Fruit fly (Drosophila melanogaster) whole organism, embryonic: ENCODE data around the gene run.
A peak's percentile ranks its signal among the peaks of the same experiment; 100 is the strongest.

Experiments
- ATbp ChIP-seq: fragments of 200-800 bp; sonication (Bioruptor generic); optimal IDR thresholded peaks from 2 replicates; lab custom pipeline; 2017; ENCODE audit warnings: missing biosample characterization, mild to moderate bottlenecking, missing genetic modification characterization, missing genetic modification reagents
- Abd-B ChIP-seq: fragments of 200-800 bp; sonication (Bioruptor generic); optimal IDR thresholded peaks from 2 replicates; lab custom pipeline; 2018; ENCODE audit warnings: missing biosample characterization, mild to moderate bottlenecking, missing genetic modification characterization, moderate library complexity
- Awh ChIP-seq: fragments of 200-800 bp; sonication (Bioruptor generic); IDR thresholded peaks from 2 replicates; pipeline ENCODE4, ENCODE4 v1.3.6; 2022; ENCODE audit warnings: missing biosample characterization, missing genetic modification characterization
- Bgb ChIP-seq: fragments of 200-800 bp; sonication (Bioruptor generic); IDR thresholded peaks from 2 replicates; pipeline ENCODE4 v1.3.6; 2022; ENCODE audit warnings: missing biosample characterization, missing genetic modification characterization; ENCODE audit not compliant: partially characterized antibody
- CG10543 ChIP-seq: fragments of 200-800 bp; sonication (Bioruptor generic); optimal IDR thresholded peaks from 3 replicates; lab custom pipeline; 2017; ENCODE audit warnings: missing biosample characterization, mild to moderate bottlenecking, missing genetic modification characterization, moderate library complexity
- CG11398 ChIP-seq: fragments of 200-800 bp; sonication (Bioruptor generic); optimal IDR thresholded peaks from 2 replicates; lab custom pipeline; 2016; ENCODE audit warnings: missing biosample characterization, missing genetic modification characterization
- CG11504 ChIP-seq: fragments of 200-800 bp; sonication (Bioruptor generic); optimal IDR thresholded peaks from 3 replicates; lab custom pipeline; 2019; ENCODE audit warnings: missing biosample characterization, mild to moderate bottlenecking, missing genetic modification characterization, moderate library complexity
- CG13287 ChIP-seq: fragments of 200-800 bp; sonication (Bioruptor generic); IDR thresholded peaks from 2 replicates; pipeline ENCODE4 v1.3.6; 2022; ENCODE audit warnings: missing biosample characterization, missing genetic modification characterization; ENCODE audit not compliant: partially characterized antibody
- CG13424 ChIP-seq: fragments of 200-800 bp; sonication (Bioruptor generic); optimal IDR thresholded peaks from 2 replicates; lab custom pipeline; 2019; ENCODE audit warnings: missing biosample characterization, mild to moderate bottlenecking, missing genetic modification characterization, moderate library complexity
- CG14667 ChIP-seq: fragments of 200-800 bp; sonication (Bioruptor generic); IDR thresholded peaks from 2 replicates; pipeline ENCODE4 v1.3.6; 2022; ENCODE audit warnings: missing biosample characterization, missing genetic modification characterization
- CG17359 ChIP-seq: fragments of 200-800 bp; sonication (Bioruptor generic); optimal IDR thresholded peaks from 3 replicates; lab custom pipeline; 2018; ENCODE audit warnings: missing biosample characterization, mild to moderate bottlenecking, missing genetic modification characterization, moderate library complexity
- CG18262 ChIP-seq: fragments of 200-800 bp; optimal IDR thresholded peaks from 3 replicates; lab custom pipeline; 2019; ENCODE audit warnings: missing biosample characterization, mild to moderate bottlenecking, missing genetic modification characterization, moderate library complexity
- CG30403 ChIP-seq: fragments of 200-800 bp; sonication (Bioruptor generic); optimal IDR thresholded peaks from 3 replicates; lab custom pipeline; 2016; ENCODE audit warnings: missing biosample characterization, missing genetic modification characterization
- CG31388 ChIP-seq: fragments of 200-800 bp; sonication (Bioruptor generic); optimal IDR thresholded peaks from 2 replicates; lab custom pipeline; 2016; ENCODE audit warnings: missing biosample characterization, missing genetic modification characterization
- CG4282 ChIP-seq: fragments of 200-800 bp; sonication (Bioruptor generic); optimal IDR thresholded peaks from 2 replicates; lab custom pipeline; 2016; ENCODE audit warnings: missing biosample characterization, missing genetic modification characterization
- CG4404 ChIP-seq: fragments of 200-800 bp; sonication (Bioruptor generic); IDR thresholded peaks from 2 replicates; pipeline ENCODE4 v1.3.6; 2022; ENCODE audit warnings: missing biosample characterization, missing genetic modification characterization
- CG5180 ChIP-seq: fragments of 200-800 bp; sonication (Bioruptor generic); optimal IDR thresholded peaks from 3 replicates; lab custom pipeline; 2017; ENCODE audit warnings: missing biosample characterization, missing genetic modification characterization, mild to moderate bottlenecking, moderate library complexity, missing genetic modification reagents
- CG5953 ChIP-seq: fragments of 200-800 bp; sonication (Bioruptor generic); IDR thresholded peaks from 2 replicates; pipeline ENCODE4 v1.3.6; 2022; ENCODE audit warnings: missing biosample characterization, missing genetic modification characterization
- CG6654 ChIP-seq: fragments of 200-800 bp; sonication (Bioruptor generic); optimal IDR thresholded peaks from 2 replicates; lab custom pipeline; 2017; ENCODE audit warnings: missing biosample characterization, mild to moderate bottlenecking, missing genetic modification characterization
- CG7372 ChIP-seq: fragments of 200-800 bp; sonication (Bioruptor generic); IDR thresholded peaks from 2 replicates; pipeline ENCODE4 v1.3.6; 2022; ENCODE audit warnings: missing biosample characterization, missing genetic modification characterization
- CG7839 ChIP-seq: fragments of 200-800 bp; sonication (Bioruptor generic); optimal IDR thresholded peaks from 3 replicates; lab custom pipeline; 2018; ENCODE audit warnings: missing biosample characterization, mild to moderate bottlenecking, missing genetic modification characterization, moderate library complexity
- CG8765 ChIP-seq: fragments of 200-800 bp; sonication (Bioruptor generic); IDR thresholded peaks from 2 replicates; pipeline ENCODE4 v1.3.6; 2022; ENCODE audit warnings: missing biosample characterization, missing genetic modification characterization
- Doc2 ChIP-seq: fragments of 200-800 bp; sonication (Bioruptor generic); IDR thresholded peaks from 2 replicates; pipeline ENCODE4 v1.3.6; 2022; ENCODE audit warnings: missing biosample characterization, missing genetic modification characterization
- E2f2 ChIP-seq: fragments of 200-800 bp; sonication (Bioruptor generic); IDR thresholded peaks from 2 replicates; pipeline ENCODE4 v1.3.6; 2022; ENCODE audit warnings: missing biosample characterization, missing genetic modification characterization
- HLH4C ChIP-seq: fragments of 200-800 bp; sonication (Bioruptor generic); IDR thresholded peaks from 3 replicates; pipeline ENCODE4 v1.3.6; 2022; ENCODE audit warnings: missing biosample characterization, missing genetic modification characterization; ENCODE audit not compliant: partially characterized antibody
- MBD-R2 ChIP-seq: fragments of 200-800 bp; sonication (Bioruptor generic); IDR thresholded peaks from 2 replicates; pipeline ENCODE4 v1.3.6; 2022; ENCODE audit warnings: missing biosample characterization, missing genetic modification characterization
- NK7.1 ChIP-seq: fragments of 200-800 bp; sonication (Bioruptor generic); optimal IDR thresholded peaks from 3 replicates; lab custom pipeline; 2016; ENCODE audit warnings: missing biosample characterization, missing genetic modification characterization
- Nf-YC ChIP-seq: fragments of 200-800 bp; optimal IDR thresholded peaks from 3 replicates; lab custom pipeline; 2019; ENCODE audit warnings: missing biosample characterization, mild to moderate bottlenecking, missing genetic modification characterization, moderate library complexity
- Ptx1 ChIP-seq: fragments of 200-800 bp; sonication (Bioruptor generic); IDR thresholded peaks from 2 replicates; pipeline ENCODE4 v1.3.6; 2022; ENCODE audit warnings: missing biosample characterization, missing genetic modification characterization
- Rfx ChIP-seq: fragments of 200-800 bp; sonication (Bioruptor generic); IDR thresholded peaks from 2 replicates; pipeline ENCODE4 v1.3.6; 2022; ENCODE audit warnings: missing biosample characterization, missing genetic modification characterization
- Sry-β ChIP-seq: fragments of 200-800 bp; sonication (Bioruptor generic); optimal IDR thresholded peaks from 2 replicates; lab custom pipeline; 2018; ENCODE audit warnings: missing biosample characterization, mild to moderate bottlenecking, missing genetic modification characterization, moderate library complexity
- Sry-δ ChIP-seq: fragments of 200-800 bp; sonication (Bioruptor generic); optimal IDR thresholded peaks from 2 replicates; lab custom pipeline; 2016; ENCODE audit warnings: missing biosample characterization, missing genetic modification characterization
- amos ChIP-seq: fragments of 200-800 bp; sonication (Bioruptor generic); IDR thresholded peaks from 2 replicates; pipeline ENCODE4 v1.3.6; 2022; ENCODE audit warnings: missing biosample characterization, missing genetic modification characterization; ENCODE audit not compliant: partially characterized antibody
- bsh ChIP-seq, 2 experiments: fragments of 200-800 bp; sonication (Bioruptor generic); optimal IDR thresholded peaks; 2 replicates each; lab custom pipeline; 2017 to 2018; ENCODE audit warnings: mild to moderate bottlenecking in 2 of 2, missing biosample characterization in 2 of 2, missing genetic modification characterization in 2 of 2, moderate library complexity in 1 of 2
- crc ChIP-seq: fragments of 200-800 bp; sonication (Bioruptor generic); optimal IDR thresholded peaks from 2 replicates; lab custom pipeline; 2016; ENCODE audit warnings: missing biosample characterization, missing genetic modification characterization
- esg ChIP-seq: fragments of 200-800 bp; sonication (Bioruptor generic); conservative IDR thresholded peaks from 2 replicates; pipeline ENCODE4 v1.3.6; 2022; ENCODE audit warnings: missing biosample characterization, missing genetic modification characterization
- grau ChIP-seq: fragments of 200-800 bp; optimal IDR thresholded peaks from 3 replicates; lab custom pipeline; 2019; ENCODE audit warnings: missing biosample characterization, mild to moderate bottlenecking, missing genetic modification characterization, moderate library complexity
- klu ChIP-seq: fragments of 200-800 bp; sonication (Bioruptor generic); IDR thresholded peaks from 2 replicates; pipeline ENCODE4 v1.3.6; 2022; ENCODE audit warnings: missing biosample characterization, missing genetic modification characterization
- knrl ChIP-seq: fragments of 200-800 bp; sonication (Bioruptor generic); IDR thresholded peaks from 3 replicates; pipeline ENCODE4 v1.3.6; 2022; ENCODE audit warnings: missing biosample characterization, missing genetic modification characterization; ENCODE audit not compliant: partially characterized antibody
- lilli ChIP-seq: fragments of 200-800 bp; sonication (Bioruptor generic); optimal IDR thresholded peaks from 3 replicates; lab custom pipeline; 2016; ENCODE audit warnings: missing biosample characterization, missing genetic modification characterization
- nerfin-2 ChIP-seq: fragments of 200-800 bp; sonication (Bioruptor generic); IDR thresholded peaks from 2 replicates; pipeline ENCODE4 v1.3.6; 2022; ENCODE audit warnings: missing biosample characterization, missing genetic modification characterization; ENCODE audit not compliant: partially characterized antibody
- org-1 ChIP-seq: fragments of 200-800 bp; sonication (Bioruptor generic); optimal IDR thresholded peaks from 2 replicates; lab custom pipeline; 2017; ENCODE audit warnings: missing biosample characterization, missing genetic modification characterization
- pum ChIP-seq: fragments of 200-800 bp; sonication (Bioruptor generic); optimal IDR thresholded peaks from 2 replicates; lab custom pipeline; 2016; ENCODE audit warnings: missing biosample characterization, missing genetic modification characterization
- pzg ChIP-seq: fragments of 200-800 bp; sonication (Bioruptor generic); optimal IDR thresholded peaks from 3 replicates; lab custom pipeline; 2018; ENCODE audit warnings: missing biosample characterization, mild to moderate bottlenecking, missing genetic modification characterization, moderate library complexity
- row ChIP-seq: fragments of 200-800 bp; sonication (Bioruptor generic); IDR thresholded peaks from 3 replicates; pipeline ENCODE4 v1.3.6; 2022; ENCODE audit warnings: missing biosample characterization, missing genetic modification characterization
- seq ChIP-seq: fragments of 200-800 bp; sonication (Bioruptor generic); IDR thresholded peaks from 2 replicates; pipeline ENCODE4 v1.3.6; 2022; ENCODE audit warnings: missing biosample characterization, missing genetic modification characterization
- sob ChIP-seq: fragments of 200-800 bp; sonication (Bioruptor generic); IDR thresholded peaks from 2 replicates; pipeline ENCODE4 v1.3.6; 2022; ENCODE audit warnings: missing biosample characterization, missing genetic modification characterization
- sqz ChIP-seq: fragments of 200-800 bp; sonication (Bioruptor generic); optimal IDR thresholded peaks from 3 replicates; lab custom pipeline; 2018; ENCODE audit warnings: missing biosample characterization, mild to moderate bottlenecking, missing genetic modification characterization
- tap ChIP-seq: fragments of 200-800 bp; optimal IDR thresholded peaks from 3 replicates; lab custom pipeline; 2019; ENCODE audit warnings: missing biosample characterization, mild to moderate bottlenecking, missing genetic modification characterization, moderate library complexity
- usp ChIP-seq: fragments of >200 bp; optimal IDR thresholded peaks from 2 replicates; lab custom pipeline; 2017; ENCODE audit warnings: missing biosample characterization, missing genetic modification characterization
- wdn ChIP-seq: fragments of 200-800 bp; sonication (Bioruptor generic); IDR thresholded peaks from 2 replicates; pipeline ENCODE4 v1.3.6; 2022; ENCODE audit warnings: missing biosample characterization, missing genetic modification characterization
- zf30C ChIP-seq: fragments of 200-800 bp; sonication (Bioruptor generic); optimal IDR thresholded peaks from 3 replicates; lab custom pipeline; 2018; ENCODE audit warnings: missing biosample characterization, mild to moderate bottlenecking, missing genetic modification characterization

Gene run

dm6 chrX:20728591-20728990, 38.1 kb downstream of the run start (continued):
- TF ChIP-seq bsh (GFP tag; optimal IDR thresholded peaks at IDR 0.05; lab: Kevin White, UChicago) (peak in 1 of 2 experiments; percentile 22), CG11398 (GFP tag; lab: Kevin White, UChicago) (no peak), HLH4C (GFP tag; lab: Robert Waterston, UW) (no peak), CG14667 (GFP tag; lab: Robert Waterston, UW) (no peak), Sry-β (no peak), seq (no peak), Bgb (GFP tag; lab: Robert Waterston, UW) (no peak), nerfin-2 (GFP tag; lab: Robert Waterston, UW) (no peak), Rfx (no peak), org-1 (GFP tag; lab: Kevin White, UChicago) (no peak), lilli (no peak), sob (GFP tag; lab: Robert Waterston, UW) (no peak), CG5953 (GFP tag; lab: Robert Waterston, UW) (no peak), CG10543 (GFP tag; lab: Kevin White, UChicago) (no peak), CG11504 (tag; lab: Kevin White, UChicago) (peak; percentile 27), crc (GFP tag; lab: Kevin White, UChicago) (no peak), pum (GFP tag; lab: Kevin White, UChicago) (no peak), Ptx1 (no peak), tap (tag; lab: Kevin White, UChicago) (no peak), ATbp (GFP tag; lab: Kevin White, UChicago) (no peak), Nf-YC (tag; lab: Kevin White, UChicago) (no peak), CG13424 (tag; lab: Kevin White, UChicago) (peak; percentile 3), grau (tag; lab: Kevin White, UChicago) (no peak), usp (GFP tag; lab: Kevin White, UChicago) (no peak), CG5180 (GFP tag; lab: Kevin White, UChicago) (no peak), CG18262 (peak; percentile 27), CG13287 (GFP tag; lab: Robert Waterston, UW) (no peak), pzg (no peak), sqz (no peak), wdn (no peak), amos (GFP tag; lab: Robert Waterston, UW) (no peak), CG7372 (GFP tag; lab: Robert Waterston, UW) (no peak), zf30C (GFP tag; lab: Kevin White, UChicago) (peak; percentile 14), MBD-R2 (GFP tag; lab: Robert Waterston, UW) (no peak), CG30403 (GFP tag; lab: Kevin White, UChicago) (no peak), Abd-B (GFP tag; lab: Kevin White, UChicago) (no peak), CG31388 (GFP tag; lab: Kevin White, UChicago) (no peak), CG8765 (GFP tag; lab: Robert Waterston, UW) (no peak), klu (GFP tag; lab: Robert Waterston, UW) (no peak), Awh (no peak), E2f2 (no peak), CG17359 (tag; lab: Kevin White, UChicago) (no peak), CG4282 (GFP tag; lab: Kevin White, UChicago) (no peak), CG6654 (GFP tag; lab: Kevin White, UChicago) (no peak), knrl (GFP tag; lab: Robert Waterston, UW) (no peak), esg (no peak), NK7.1 (GFP tag; lab: Kevin White, UChicago) (no peak), CG7839 (tag; lab: Kevin White, UChicago) (peak; percentile 20), Doc2 (GFP tag; lab: Robert Waterston, UW) (no peak), CG4404 (GFP tag; lab: Robert Waterston, UW) (no peak), Sry-δ (GFP tag; lab: Kevin White, UChicago) (no peak), row (GFP tag; lab: Robert Waterston, UW) (peak; percentile 24; the same call in 1 of the 3 replicates)
